Fruit fly (Drosophila melanogaster): ENCODE measurements around the gene CG8176.

DNA sequence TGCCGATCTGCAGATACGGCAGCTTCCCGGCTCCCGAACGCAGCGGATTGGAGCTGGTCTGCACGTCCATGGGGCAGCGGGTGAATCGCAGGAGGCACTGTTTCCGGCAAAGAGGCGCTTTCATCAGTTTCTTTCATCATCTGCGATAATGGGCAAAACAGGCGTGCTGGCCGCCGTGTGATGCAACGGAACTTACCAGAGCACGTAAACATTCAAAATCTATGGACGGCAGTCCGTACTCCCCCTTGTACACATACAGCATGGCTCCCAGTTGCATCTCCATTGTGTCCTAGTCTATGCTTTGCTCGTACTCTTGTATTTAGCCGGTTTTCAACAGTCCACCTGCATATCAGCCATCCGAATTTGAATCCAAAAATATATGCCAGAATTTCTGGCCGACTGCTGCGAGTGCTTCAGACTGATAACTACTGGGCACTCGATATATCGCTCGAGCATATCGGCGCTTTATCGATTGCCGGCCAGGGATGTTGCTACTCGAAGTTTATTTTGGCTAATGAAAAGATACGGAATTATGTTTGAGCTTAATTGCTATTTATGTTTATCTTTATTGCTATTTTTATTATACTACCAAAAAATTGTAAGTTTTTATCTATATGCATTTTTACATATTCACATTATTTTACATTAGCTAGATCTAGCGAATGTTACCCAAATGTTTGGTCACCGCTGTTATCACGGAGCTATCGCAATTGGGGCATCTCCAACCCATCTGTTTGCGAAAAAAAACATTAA lies 47.6 kb downstream of the CG8176 start, which contains the start of the genes CG9393 and Vps45:
- TF ChIP-seq Jra (GFP tag; optimal IDR thresholded peaks at IDR 0.05) (no peak), sv (GFP tag; optimal IDR thresholded peaks at IDR 0.05) (peak; percentile 73), Myc (optimal IDR thresholded peaks at IDR 0.05) (peak; percentile 95), ey (GFP tag; optimal IDR thresholded peaks at IDR 0.05) (peak; percentile 65), Dfd (GFP tag; optimal IDR thresholded peaks at IDR 0.05) (no peak), Rel (GFP tag; optimal IDR thresholded peaks at IDR 0.05) (no peak), Rel (tag; optimal IDR thresholded peaks at IDR 0.05) (peak; percentile 74)
